Fruit fly (Drosophila melanogaster): ENCODE data around the gene Sgs4.

Gene Sgs4

DNA sequence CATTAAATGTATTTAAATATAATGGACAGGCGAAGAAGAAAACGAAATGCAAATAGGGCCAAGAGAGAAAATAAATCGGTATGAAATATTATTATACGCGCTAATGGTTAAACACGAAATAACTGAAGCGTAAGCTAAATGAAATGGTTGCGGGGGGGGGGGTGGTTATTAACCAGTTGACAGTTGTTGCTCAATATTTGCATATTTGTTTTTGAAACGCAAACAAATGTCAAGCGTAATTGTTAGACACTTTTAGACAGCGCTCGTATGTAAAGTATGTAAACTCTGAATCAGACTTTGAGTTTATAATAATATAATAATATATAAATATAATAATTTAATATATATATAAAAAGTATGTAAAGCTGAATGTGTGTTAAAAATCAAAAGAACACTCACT, 32.1 kb downstream of the Sgs4 start:
- TF ChIP-seq CG8301 (tag; optimal IDR thresholded peaks at IDR 0.05) (no peak), gl (tag; optimal IDR thresholded peaks at IDR 0.05) (no peak), rn (GFP tag; IDR thresholded peaks at IDR 0.05) (no peak), CG12605 (GFP tag; IDR thresholded peaks at IDR 0.05) (no peak), D1 (tag; optimal IDR thresholded peaks at IDR 0.05) (no peak), fd96Ca (GFP tag; IDR thresholded peaks at IDR 0.05) (no peak), CG10348 (GFP tag; IDR thresholded peaks at IDR 0.05) (no peak), CG13204 (GFP tag; optimal IDR thresholded peaks at IDR 0.05) (no peak), CG9948 (tag; optimal IDR thresholded peaks at IDR 0.05) (no peak), Snoo (tag; optimal IDR thresholded peaks at IDR 0.05) (no peak), CG32121 (GFP tag; IDR thresholded peaks at IDR 0.05) (no peak), EcR (GFP tag; optimal IDR thresholded peaks at IDR 0.05) (no peak), Ets98B (GFP tag; IDR thresholded peaks at IDR 0.05) (no peak), CG14655 (GFP tag; optimal IDR thresholded peaks at IDR 0.05) (no peak), Pif1A (GFP tag; optimal IDR thresholded peaks at IDR 0.05) (no peak), CG17806 (tag; optimal IDR thresholded peaks at IDR 0.05) (no peak), Pif1B (GFP tag; optimal IDR thresholded peaks at IDR 0.05) (no peak), CG15710 (tag; optimal IDR thresholded peaks at IDR 0.05) (no peak), CG8159 (tag; optimal IDR thresholded peaks at IDR 0.05) (no peak), CG4496 (GFP tag; IDR thresholded peaks at IDR 0.05) (no peak)

DNA sequence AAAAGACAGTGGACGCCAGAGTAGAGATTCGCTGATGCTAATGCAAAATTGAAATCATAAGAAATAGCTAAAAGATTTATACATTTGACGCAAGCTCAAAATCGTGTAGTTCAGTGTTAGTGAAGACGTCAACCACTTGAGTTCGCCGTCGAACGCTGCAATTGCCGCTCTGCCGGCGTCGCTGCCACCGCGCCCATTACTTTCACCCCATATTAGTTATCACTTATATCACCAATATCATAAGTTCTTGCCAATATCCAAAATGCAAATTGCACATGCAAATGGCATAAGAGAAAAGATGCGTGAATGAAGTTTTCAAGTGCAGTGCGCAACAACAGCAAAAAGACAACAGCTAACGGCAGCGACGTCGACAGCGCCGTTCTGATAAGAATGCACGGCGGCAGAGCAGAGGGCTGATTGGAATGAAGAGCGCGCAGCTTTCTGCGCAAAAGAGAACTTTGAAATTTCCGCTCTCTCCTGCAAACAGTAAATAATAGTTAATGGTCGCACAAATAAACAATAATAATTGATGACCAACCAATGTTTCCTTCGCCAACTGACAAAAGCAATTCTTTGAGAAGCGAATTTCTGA, 38.5 kb downstream of the Sgs4 start:
- TF ChIP-seq rn (GFP tag; IDR thresholded peaks at IDR 0.05) (no peak), CG8301 (tag; optimal IDR thresholded peaks at IDR 0.05) (no peak), D1 (tag; optimal IDR thresholded peaks at IDR 0.05) (no peak), CG15710 (tag; optimal IDR thresholded peaks at IDR 0.05) (no peak), CG14655 (GFP tag; optimal IDR thresholded peaks at IDR 0.05) (no peak), CG12605 (GFP tag; IDR thresholded peaks at IDR 0.05) (no peak), CG4496 (GFP tag; IDR thresholded peaks at IDR 0.05) (no peak)

DNA sequence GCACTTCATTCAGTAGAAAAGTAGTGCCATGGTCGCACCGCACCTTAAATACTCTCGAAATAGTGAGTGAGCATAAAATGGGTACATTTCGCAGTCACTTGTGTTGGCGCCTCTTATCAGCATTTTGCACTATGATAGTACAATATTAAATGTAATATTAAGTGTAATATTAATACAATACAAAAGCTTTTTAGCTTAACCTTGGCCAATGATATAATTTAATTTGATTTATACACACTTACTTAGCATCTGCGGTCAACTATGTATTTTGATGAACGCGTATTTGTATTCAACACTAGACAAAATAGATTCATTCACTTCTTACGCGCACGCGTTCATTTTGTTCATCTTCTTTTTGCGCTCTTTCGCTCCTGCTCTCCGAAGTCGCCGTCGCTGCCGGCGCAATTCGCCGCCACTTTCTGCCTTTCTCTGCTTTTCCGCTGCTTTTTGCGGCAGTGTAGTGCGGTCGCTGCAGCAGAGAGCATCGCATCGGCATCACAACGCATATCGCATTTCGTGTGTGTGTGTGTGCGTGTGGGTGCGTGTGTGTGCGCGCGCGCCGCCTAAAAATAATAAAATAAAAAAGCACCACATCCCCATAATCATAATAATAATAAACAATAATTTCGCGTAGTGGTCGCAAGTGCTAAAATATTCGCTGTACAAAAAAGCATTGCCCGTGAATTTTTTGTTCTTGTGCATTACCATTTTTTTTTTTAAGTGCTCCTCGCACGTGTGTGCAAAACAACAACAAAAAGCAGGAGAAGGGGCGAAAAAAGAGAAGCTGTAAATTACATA, 39.2 kb downstream of the Sgs4 start:
- TF ChIP-seq CG8301 (tag; optimal IDR thresholded peaks at IDR 0.05) (peak; percentile 50), CG8159 (tag; optimal IDR thresholded peaks at IDR 0.05) (peak; percentile 50), Pif1A (GFP tag; optimal IDR thresholded peaks at IDR 0.05) (peak; percentile 45), CG15710 (tag; optimal IDR thresholded peaks at IDR 0.05) (peak; percentile 31), Pif1B (GFP tag; optimal IDR thresholded peaks at IDR 0.05) (peak; percentile 75), CG13204 (GFP tag; optimal IDR thresholded peaks at IDR 0.05) (no peak), CG4496 (GFP tag; IDR thresholded peaks at IDR 0.05) (peak; percentile 80), CG34367 (tag; optimal IDR thresholded peaks at IDR 0.05) (peak; percentile 27), CG9948 (tag; optimal IDR thresholded peaks at IDR 0.05) (peak; percentile 45), CG14655 (GFP tag; optimal IDR thresholded peaks at IDR 0.05) (peak; percentile 71), CG17806 (tag; optimal IDR thresholded peaks at IDR 0.05) (peak; percentile 60), CG10348 (GFP tag; IDR thresholded peaks at IDR 0.05) (no peak), CG12605 (GFP tag; IDR thresholded peaks at IDR 0.05) (peak; percentile 33), Snoo (tag; optimal IDR thresholded peaks at IDR 0.05) (peak; percentile 26), EcR (GFP tag; optimal IDR thresholded peaks at IDR 0.05) (no peak), CG32121 (GFP tag; IDR thresholded peaks at IDR 0.05) (peak; percentile 75), rn (GFP tag; IDR thresholded peaks at IDR 0.05) (no peak), gl (tag; optimal IDR thresholded peaks at IDR 0.05) (no peak), fd96Ca (GFP tag; IDR thresholded peaks at IDR 0.05) (peak; percentile 80), Ets98B (GFP tag; IDR thresholded peaks at IDR 0.05) (peak; percentile 66; the same call in 1 of the 2 replicates), D1 (tag; optimal IDR thresholded peaks at IDR 0.05) (peak; percentile 67)

DNA sequence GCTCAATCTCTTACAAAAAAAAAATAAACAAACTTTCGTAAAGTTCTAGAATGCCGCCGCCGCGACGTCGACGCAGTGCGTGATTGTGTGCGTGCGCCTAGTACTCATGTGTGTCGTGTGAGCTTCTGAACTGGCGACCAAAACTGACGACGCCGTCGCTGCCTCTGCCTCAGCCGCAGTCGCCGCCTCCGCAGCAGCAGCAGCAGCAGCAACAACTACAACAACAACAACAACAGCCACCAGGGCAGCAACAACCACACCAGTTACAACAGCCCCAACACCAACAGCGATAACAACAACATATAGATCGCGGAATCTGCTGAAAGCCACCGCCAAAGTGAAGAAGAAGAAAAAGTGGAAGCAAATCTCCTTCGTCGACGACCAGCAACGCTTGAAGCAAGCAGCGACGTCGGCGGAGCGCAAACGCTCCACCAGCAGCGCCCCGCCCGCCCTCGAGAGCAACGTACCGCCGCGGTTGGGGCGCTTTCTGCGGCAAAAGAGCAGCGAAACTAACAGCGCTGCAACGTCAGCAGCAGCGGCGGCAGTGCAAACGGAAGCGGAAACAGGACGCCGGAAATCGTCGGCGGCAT, 41.3 kb downstream of the Sgs4 start:
- TF ChIP-seq rn (GFP tag; IDR thresholded peaks at IDR 0.05) (no peak), CG13204 (GFP tag; optimal IDR thresholded peaks at IDR 0.05) (peak; percentile 56)

DNA sequence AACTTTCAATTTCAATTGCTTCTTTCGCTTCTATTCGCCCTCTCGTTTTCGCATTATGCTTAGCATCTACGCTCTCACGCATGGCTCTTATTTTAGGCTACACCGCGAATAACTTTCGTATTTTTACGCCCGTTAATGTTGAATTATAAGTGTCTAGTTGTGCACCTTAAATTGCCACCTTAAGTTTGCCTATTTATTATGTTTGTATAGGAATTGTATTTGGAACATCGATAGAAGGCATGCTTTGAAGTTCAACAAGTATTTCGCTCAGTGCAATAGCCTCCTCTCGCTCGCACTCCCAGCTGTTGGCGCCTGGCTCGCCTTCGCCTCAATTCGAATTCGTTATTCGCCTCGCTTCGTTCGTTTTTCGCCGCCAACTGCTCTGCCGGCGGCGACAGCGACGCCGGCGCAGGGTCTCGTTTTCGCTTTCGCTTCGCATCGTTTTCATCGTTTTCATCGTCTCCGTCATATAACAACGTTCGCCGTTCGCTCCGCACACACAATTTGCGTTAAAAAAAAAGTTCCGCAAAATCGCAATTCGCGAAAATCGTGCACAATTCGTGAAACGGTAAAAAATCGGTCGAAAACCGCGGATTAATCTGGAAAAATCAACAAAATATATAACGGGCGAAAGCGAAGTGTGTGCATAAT, 45.1 kb downstream of the Sgs4 start:
- peak; percentile 97 for TF ChIP-seq rn (GFP tag; IDR thresholded peaks at IDR 0.05)
- TF ChIP-seq CG15710 (tag; optimal IDR thresholded peaks at IDR 0.05) = peak; percentile 93
- TF ChIP-seq EcR (GFP tag; optimal IDR thresholded peaks at IDR 0.05) = no peak
- TF ChIP-seq CG4496 (GFP tag; IDR thresholded peaks at IDR 0.05) = peak; percentile 99
- TF ChIP-seq CG8159 (tag; optimal IDR thresholded peaks at IDR 0.05) = peak; percentile 94
- TF ChIP-seq CG17806 (tag; optimal IDR thresholded peaks at IDR 0.05) = peak; percentile 95
- TF ChIP-seq CG32121 (GFP tag; IDR thresholded peaks at IDR 0.05) = peak; percentile 98
- peak; percentile 95 for TF ChIP-seq CG10348 (GFP tag; IDR thresholded peaks at IDR 0.05)
- TF ChIP-seq Pif1B (GFP tag; optimal IDR thresholded peaks at IDR 0.05) = peak; percentile 95
- peak; percentile 97 for TF ChIP-seq CG14655 (GFP tag; optimal IDR thresholded peaks at IDR 0.05)
- peak; percentile 92 for TF ChIP-seq Snoo (tag; optimal IDR thresholded peaks at IDR 0.05)
- peak; percentile 98 for TF ChIP-seq Pif1A (GFP tag; optimal IDR thresholded peaks at IDR 0.05)
- peak; percentile 99 for TF ChIP-seq fd96Ca (GFP tag; IDR thresholded peaks at IDR 0.05)
- TF ChIP-seq D1 (tag; optimal IDR thresholded peaks at IDR 0.05) = peak; percentile 53
- peak; percentile 97 for TF ChIP-seq CG9948 (tag; optimal IDR thresholded peaks at IDR 0.05)
- peak; percentile 98 for TF ChIP-seq Ets98B (GFP tag; IDR thresholded peaks at IDR 0.05)
- TF ChIP-seq gl (tag; optimal IDR thresholded peaks at IDR 0.05) = peak; percentile 89
- TF ChIP-seq CG12605 (GFP tag; IDR thresholded peaks at IDR 0.05) = peak; percentile 97
- TF ChIP-seq CG13204 (GFP tag; optimal IDR thresholded peaks at IDR 0.05) = peak; percentile 85
- TF ChIP-seq CG8301 (tag; optimal IDR thresholded peaks at IDR 0.05) = peak; percentile 97
- TF ChIP-seq CG34367 (tag; optimal IDR thresholded peaks at IDR 0.05) = peak; percentile 97

Measured in whole organism, pupa.